Fruit fly (Drosophila melanogaster): ENCODE measurements around the gene CG7368.

DNA sequence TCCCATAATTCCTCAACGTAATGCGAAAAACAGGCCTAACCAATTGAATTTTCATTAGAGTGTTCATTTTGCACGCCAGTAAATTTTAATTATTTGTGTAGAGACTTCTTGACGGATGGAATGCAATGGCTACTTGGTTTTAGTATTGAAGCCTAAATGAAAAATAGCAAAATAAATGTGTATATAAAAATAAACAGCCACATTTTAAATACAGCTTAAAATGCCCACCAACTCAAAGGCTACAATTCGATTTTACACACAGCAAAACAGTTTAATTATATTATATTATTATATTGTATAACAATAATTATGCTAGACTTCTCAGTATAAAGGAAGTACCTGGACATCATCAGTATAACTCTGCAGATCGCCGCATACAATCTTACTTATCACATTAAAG is 27.3 kb downstream of the CG7368 start, which contains the start of gene Akr1B:
- TF ChIP-seq CG7928 (GFP tag; optimal IDR thresholded peaks at IDR 0.05) (no peak), slp2 (GFP tag; optimal IDR thresholded peaks at IDR 0.05) (no peak), Side (GFP tag; optimal IDR thresholded peaks at IDR 0.05) (no peak), p53 (GFP tag; optimal IDR thresholded peaks at IDR 0.05) (no peak)

Data from whole organism, embryonic.